Fruit fly (Drosophila melanogaster): ENCODE results near the gene CG46412.

Gene CG46412

DNA sequence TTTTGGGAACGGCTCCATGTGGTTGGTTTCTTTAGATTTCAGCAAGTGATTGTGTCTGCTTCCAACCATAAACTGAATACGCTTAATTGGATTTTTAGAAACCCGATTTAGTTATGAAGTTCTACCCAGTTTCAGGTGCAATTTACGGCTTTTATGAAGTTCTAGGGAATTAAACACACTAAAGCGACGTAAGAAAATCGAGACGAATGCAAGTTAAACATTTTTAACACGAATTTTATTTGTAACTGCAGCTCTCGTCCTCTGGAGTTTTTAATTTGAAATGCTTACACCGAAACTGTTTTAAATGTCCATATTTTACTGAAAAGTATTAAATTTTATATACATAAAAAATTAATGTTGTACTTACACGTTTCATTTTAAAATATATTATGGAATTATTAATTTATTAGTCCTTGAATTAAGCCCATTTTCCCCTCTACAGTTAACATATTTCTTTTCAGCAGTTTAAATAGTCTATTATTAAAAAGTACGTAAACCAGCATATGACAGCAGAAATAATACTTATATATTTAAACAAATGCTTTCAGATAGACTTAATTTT is at the start of gene CG46412, which contains the start of gene CG33267:
TSS of gene CG46412 (minus strand) at position 101 of the 562 bp plus-strand sequence.
TSS of gene CG33267 (plus strand) at position 512 of the 562 bp plus-strand sequence.
- TF ChIP-seq Hr4 (GFP tag; optimal IDR thresholded peaks at IDR 0.05) = no peak
- TF ChIP-seq Hr39 (GFP tag; optimal IDR thresholded peaks at IDR 0.05) = no peak
- TF ChIP-seq vri (GFP tag; optimal IDR thresholded peaks at IDR 0.05) = no peak
- TF ChIP-seq CG10669 (GFP tag; optimal IDR thresholded peaks at IDR 0.05) = no peak
- no peak for TF ChIP-seq net (GFP tag; optimal IDR thresholded peaks at IDR 0.05)
- no peak for TF ChIP-seq spab (GFP tag; optimal IDR thresholded peaks at IDR 0.05)
- TF ChIP-seq eg (GFP tag; IDR thresholded peaks at IDR 0.05) = no peak
- no peak for TF ChIP-seq CG11762 (GFP tag; optimal IDR thresholded peaks at IDR 0.05; ENCODE audit: insufficient read depth)
- TF ChIP-seq CG6792 (GFP tag; optimal IDR thresholded peaks at IDR 0.05) = no peak
- TF ChIP-seq Ets21C (GFP tag; optimal IDR thresholded peaks at IDR 0.05) = no peak
- no peak for TF ChIP-seq CG3032 (tag; optimal IDR thresholded peaks at IDR 0.05)
- no peak for TF ChIP-seq svp (GFP tag)
- no peak for TF ChIP-seq CG4318 (GFP tag; optimal IDR thresholded peaks at IDR 0.05)
- TF ChIP-seq Met (GFP tag; optimal IDR thresholded peaks at IDR 0.05) = no peak
- TF ChIP-seq CG34406 (GFP tag; optimal IDR thresholded peaks at IDR 0.05) = no peak
- TF ChIP-seq CG1621 (tag; optimal IDR thresholded peaks at IDR 0.05) = no peak
- TF ChIP-seq cyc (GFP tag; optimal IDR thresholded peaks at IDR 0.05) = no peak
- no peak for TF ChIP-seq dsx (GFP tag; optimal IDR thresholded peaks at IDR 0.05; ENCODE audit: poor library complexity, severe bottlenecking)

DNA sequence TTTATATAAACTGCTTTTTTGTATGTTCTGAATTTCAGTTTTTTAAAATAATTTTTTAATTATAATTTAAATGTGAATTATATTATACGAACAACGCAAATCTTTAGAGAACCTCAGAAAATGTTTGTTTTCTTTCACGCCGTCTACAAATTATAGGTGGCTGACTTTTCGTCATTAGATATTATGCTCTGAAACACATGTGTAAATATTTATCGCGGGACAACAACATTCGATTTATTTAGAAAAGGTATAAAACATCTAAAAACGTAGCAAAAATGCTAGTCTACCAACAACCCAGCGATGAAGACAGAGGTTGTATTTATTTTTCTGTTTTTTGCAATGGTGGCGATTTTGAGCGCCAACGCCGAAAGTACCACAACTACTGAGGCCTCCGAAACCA is 46.0 kb upstream of the CG46412 start, which contains the start of gene CG42832:
TSS of gene CG42832 (plus strand) at position 301 of the 400 bp plus-strand sequence.
- TF ChIP-seq CG1621 (tag; optimal IDR thresholded peaks at IDR 0.05) = no peak
- TF ChIP-seq OdsH (GFP tag; optimal IDR thresholded peaks at IDR 0.05) = no peak
- TF ChIP-seq fkh (GFP tag; optimal IDR thresholded peaks at IDR 0.05) = peak; percentile 5

DNA sequence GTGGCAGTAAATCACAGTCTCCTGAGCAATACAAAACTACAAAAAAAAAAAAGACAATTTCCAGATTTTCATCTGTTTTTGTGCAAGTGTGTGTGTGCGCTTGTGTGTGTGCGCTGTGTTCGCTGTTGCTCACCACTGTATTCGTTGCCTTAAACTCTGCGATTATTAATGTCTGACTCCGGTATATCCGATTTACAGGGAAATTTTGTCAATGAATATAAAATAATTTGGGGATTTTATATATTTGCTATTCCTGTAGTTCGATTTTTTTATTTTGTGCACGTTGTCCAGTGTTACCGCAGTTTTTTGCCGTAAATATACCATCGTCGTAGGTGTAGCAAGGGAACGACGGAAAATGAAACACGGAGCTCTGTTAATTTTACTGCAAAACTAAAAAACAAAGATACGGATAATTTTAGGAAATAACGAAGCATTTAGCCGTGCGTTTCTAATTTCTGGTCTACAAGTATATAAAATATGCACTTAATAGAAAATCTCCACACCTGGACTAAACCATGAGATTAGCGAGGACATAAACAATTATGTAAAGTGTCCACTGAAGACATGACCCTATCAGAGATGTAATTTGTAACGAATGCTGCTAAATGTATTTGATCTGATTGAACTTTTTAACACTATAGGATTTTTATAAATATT is 45.4 kb upstream of the CG46412 start, which contains the start of gene Duba:
TSS of gene Duba (minus strand) at position 313 of the 657 bp plus-strand sequence.
- TF ChIP-seq CG4318 (GFP tag; optimal IDR thresholded peaks at IDR 0.05) (no peak), eg (GFP tag; IDR thresholded peaks at IDR 0.05) (no peak), esn (GFP tag; optimal IDR thresholded peaks at IDR 0.05) (no peak), dsx (GFP tag; optimal IDR thresholded peaks at IDR 0.05; ENCODE audit: poor library complexity, severe bottlenecking) (no peak), achi (GFP tag; optimal IDR thresholded peaks at IDR 0.05) (no peak), CG32006 (GFP tag; optimal IDR thresholded peaks at IDR 0.05) (no peak), ss (GFP tag; optimal IDR thresholded peaks at IDR 0.05) (peak in 1 of 2 experiments; percentile 38), acj6 (GFP tag; optimal IDR thresholded peaks at IDR 0.05) (no peak), CG11294 (GFP tag; IDR thresholded peaks at IDR 0.05) (no peak), CG8632 (GFP tag; optimal IDR thresholded peaks at IDR 0.05) (no peak), Eip78C (GFP tag) (peak; percentile 71), CG6276 (GFP tag; optimal IDR thresholded peaks at IDR 0.05) (no peak), CG34406 (GFP tag; optimal IDR thresholded peaks at IDR 0.05) (no peak), Sox14 (GFP tag; optimal IDR thresholded peaks at IDR 0.05) (peak; percentile 9), Sox15 (GFP tag; optimal IDR thresholded peaks at IDR 0.05) (no peak), Hr39 (GFP tag; optimal IDR thresholded peaks at IDR 0.05) (no peak), fd85E (GFP tag; optimal IDR thresholded peaks at IDR 0.05) (no peak), CG6854 (GFP tag; optimal IDR thresholded peaks at IDR 0.05) (no peak), Eip93F (GFP tag; optimal IDR thresholded peaks at IDR 0.05) (no peak), CG6808 (GFP tag; optimal IDR thresholded peaks at IDR 0.05) (no peak), CG11762 (GFP tag; optimal IDR thresholded peaks at IDR 0.05; ENCODE audit: insufficient read depth) (no peak), net (GFP tag; optimal IDR thresholded peaks at IDR 0.05) (no peak), Ets21C (GFP tag; optimal IDR thresholded peaks at IDR 0.05) (no peak), fkh (GFP tag; optimal IDR thresholded peaks at IDR 0.05) (no peak), CG1621 (tag; optimal IDR thresholded peaks at IDR 0.05) (peak; percentile 99), CG11902 (GFP tag; optimal IDR thresholded peaks at IDR 0.05) (no peak), CG6792 (GFP tag; optimal IDR thresholded peaks at IDR 0.05) (no peak), pdm3 (GFP tag; optimal IDR thresholded peaks at IDR 0.05) (no peak), Gug (GFP tag; IDR thresholded peaks at IDR 0.05) (no peak), Smox (GFP tag; optimal IDR thresholded peaks at IDR 0.05) (no peak), CG10669 (GFP tag; optimal IDR thresholded peaks at IDR 0.05) (no peak), CG15336 (GFP tag; IDR thresholded peaks at IDR 0.05) (0 out of 2 replicates have a peak, but pooled peaks have one; percentile 44)
